Worm (Caenorhabditis elegans): ENCODE results near the gene Y38E10A.1.

ce11 chrII:12555579-12555978 lies 14.8 kb downstream of the Y38E10A.1 start, which contains the start of gene F49C5.11:
- TF ChIP-seq lsy-2 (tag; optimal IDR thresholded peaks at IDR 0.05): no peak
- no peak for TF ChIP-seq ama-1 (optimal IDR thresholded peaks at IDR 0.05)
- TF ChIP-seq lin-11 (tag; optimal IDR thresholded peaks at IDR 0.05): no peak
- TF ChIP-seq nhr-10 (tag; optimal IDR thresholded peaks at IDR 0.05): no peak

Measured in whole organism, L2 larva.